Worm (Caenorhabditis elegans) whole organism, midembryonic: ENCODE data around the gene E02H9.1.

Source experiments
- flt-1 ChIP-seq: fragments of 200-800 bp; sonication (Bioruptor generic); IDR thresholded peaks from 2 replicates; pipeline ENCODE4 v1.3.6; 2022; ENCODE audit warnings: missing genetic modification characterization, missing compliant biosample characterization
- klf-2 ChIP-seq: fragments of 200-800 bp; sonication (Bioruptor generic); conservative IDR thresholded peaks from 2 replicates; pipeline ENCODE4 v1.3.6; 2022; ENCODE audit warnings: missing genetic modification reagents, missing genetic modification characterization, missing compliant biosample characterization

DNA sequence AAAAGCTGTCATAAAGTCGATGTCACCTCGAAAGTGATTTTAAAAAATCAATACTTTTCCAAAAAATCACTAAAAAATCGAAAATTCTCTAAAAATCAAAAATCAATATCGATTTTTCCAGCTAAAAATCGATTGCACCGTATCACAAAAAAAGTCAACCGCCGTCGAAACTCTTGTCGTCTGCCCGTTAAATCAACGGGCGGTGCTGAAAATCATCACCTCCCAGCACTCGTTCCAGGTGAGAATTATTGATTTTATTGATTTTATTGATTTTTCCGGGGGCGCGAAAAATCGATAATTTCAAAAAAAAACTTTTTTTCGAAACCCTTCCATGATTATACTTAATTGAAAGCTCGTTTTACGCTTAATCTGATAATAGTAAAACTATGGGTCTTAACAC is 48.8 kb upstream of the E02H9.1 start:
- no peak for TF ChIP-seq klf-2
- no peak for TF ChIP-seq flt-1 (GFP tag; lab: Robert Waterston, UW)
